Fruit fly (Drosophila melanogaster) whole organism, prepupa: ENCODE measurements around the gene CG14435.

ENCODE experiments used
- Blimp-1 ChIP-seq: fragments of 200-800 bp; sonication (Bioruptor generic); optimal IDR thresholded peaks from 3 replicates; lab custom pipeline; 2017; ENCODE audit warnings: missing biosample characterization, missing genetic modification characterization, mild to moderate bottlenecking, moderate library complexity, missing genetic modification reagents
- CG10631 ChIP-seq: fragments of 200-800 bp; sonication (Bioruptor generic); optimal IDR thresholded peaks from 2 replicates; lab custom pipeline; 2016; ENCODE audit warnings: missing biosample characterization, missing genetic modification characterization
- CG10669 ChIP-seq: fragments of 200-800 bp; sonication (Bioruptor generic); optimal IDR thresholded peaks from 3 replicates; lab custom pipeline; 2018; ENCODE audit warnings: missing biosample characterization, mild to moderate bottlenecking, missing genetic modification characterization, moderate library complexity
- CG11902 ChIP-seq: fragments of 200-800 bp; sonication (Bioruptor generic); optimal IDR thresholded peaks from 3 replicates; lab custom pipeline; 2016; ENCODE audit warnings: missing biosample characterization, missing genetic modification characterization
- CG1621 ChIP-seq: fragments of 200-800 bp; sonication (Bioruptor generic); optimal IDR thresholded peaks from 3 replicates; lab custom pipeline; 2018; ENCODE audit warnings: missing biosample characterization, mild to moderate bottlenecking, missing genetic modification characterization
- CG16779 ChIP-seq: fragments of 200-800 bp; sonication (Bioruptor generic); optimal IDR thresholded peaks from 3 replicates; lab custom pipeline; 2017; ENCODE audit warnings: missing biosample characterization, mild to moderate bottlenecking, missing genetic modification characterization
- CG3032 ChIP-seq: fragments of 200-800 bp; optimal IDR thresholded peaks from 2 replicates; lab custom pipeline; 2019; ENCODE audit warnings: missing biosample characterization, mild to moderate bottlenecking, missing genetic modification characterization, moderate library complexity
- CG31627 ChIP-seq: fragments of 200-800 bp; sonication (Bioruptor generic); optimal IDR thresholded peaks from 3 replicates; lab custom pipeline; 2016; ENCODE audit warnings: missing biosample characterization, missing genetic modification characterization
- CG34406 ChIP-seq: fragments of 200-800 bp; sonication (Bioruptor generic); optimal IDR thresholded peaks from 3 replicates; lab custom pipeline; 2016; ENCODE audit warnings: missing biosample characterization, missing genetic modification characterization
- CG4318 ChIP-seq: fragments of 200-800 bp; sonication (Bioruptor generic); optimal IDR thresholded peaks from 3 replicates; lab custom pipeline; 2017; ENCODE audit warnings: missing biosample characterization, mild to moderate bottlenecking, missing genetic modification characterization
- CG6163 ChIP-seq: fragments of 200-800 bp; sonication (Bioruptor generic); IDR thresholded peaks from 3 replicates; pipeline ENCODE4 v1.3.6; 2022; ENCODE audit warnings: missing biosample characterization, missing genetic modification characterization
- CG6276 ChIP-seq: fragments of 200-800 bp; sonication (Bioruptor generic); optimal IDR thresholded peaks from 2 replicates; lab custom pipeline; 2017; ENCODE audit warnings: missing biosample characterization, mild to moderate bottlenecking, missing genetic modification characterization
- CG6792 ChIP-seq: fragments of 200-800 bp; sonication (Bioruptor generic); optimal IDR thresholded peaks from 3 replicates; lab custom pipeline; 2016; ENCODE audit warnings: missing biosample characterization, missing genetic modification characterization
- CG6808 ChIP-seq: fragments of 200-800 bp; sonication (Bioruptor generic); optimal IDR thresholded peaks from 3 replicates; lab custom pipeline; 2017; ENCODE audit warnings: missing biosample characterization, missing genetic modification characterization, mild to moderate bottlenecking, moderate library complexity, missing genetic modification reagents
- CG7368 ChIP-seq: fragments of 200-800 bp; sonication (Bioruptor generic); optimal IDR thresholded peaks from 3 replicates; lab custom pipeline; 2016; ENCODE audit warnings: missing biosample characterization, missing genetic modification characterization
- CG8119 ChIP-seq: fragments of 200-800 bp; sonication (Bioruptor generic); IDR thresholded peaks from 3 replicates; pipeline ENCODE4 v1.3.6; 2022; ENCODE audit warnings: missing biosample characterization, missing genetic modification characterization
- CG8319 ChIP-seq: fragments of 200-800 bp; sonication (Bioruptor generic); optimal IDR thresholded peaks from 3 replicates; lab custom pipeline; 2016; ENCODE audit warnings: missing biosample characterization, missing genetic modification characterization
- CG9139 ChIP-seq: fragments of 200-800 bp; sonication (Bioruptor generic); optimal IDR thresholded peaks from 3 replicates; lab custom pipeline; 2017; ENCODE audit warnings: missing biosample characterization, mild to moderate bottlenecking, missing genetic modification characterization
- Eip78C ChIP-seq: fragments of 200-800 bp; sonication (Bioruptor generic); peaks from one replicate; lab custom pipeline; 2016; ENCODE audit warnings: missing biosample characterization, missing genetic modification characterization
- Eip93F ChIP-seq: fragments of 200-800 bp; sonication (Bioruptor generic); optimal IDR thresholded peaks from 2 replicates; lab custom pipeline; 2016; ENCODE audit warnings: missing biosample characterization, mild to moderate bottlenecking, missing genetic modification characterization
- Ets21C ChIP-seq: fragments of 200-800 bp; sonication (Bioruptor generic); optimal IDR thresholded peaks from 3 replicates; lab custom pipeline; 2016; ENCODE audit warnings: missing biosample characterization, missing genetic modification characterization
- Ets96B ChIP-seq: fragments of 200-800 bp; optimal IDR thresholded peaks from 2 replicates; lab custom pipeline; 2019; ENCODE audit warnings: missing biosample characterization, mild to moderate bottlenecking, missing genetic modification characterization, moderate library complexity
- Gug ChIP-seq: fragments of 200-800 bp; sonication (Bioruptor generic); IDR thresholded peaks from 2 replicates; pipeline ENCODE4 v1.3.6; 2022; ENCODE audit warnings: missing biosample characterization, missing genetic modification characterization
- Hr39 ChIP-seq: fragments of 200-800 bp; sonication (Bioruptor generic); optimal IDR thresholded peaks from 2 replicates; lab custom pipeline; 2016; ENCODE audit warnings: missing biosample characterization, missing genetic modification characterization
- Hr4 ChIP-seq: fragments of 200-800 bp; sonication (Bioruptor generic); optimal IDR thresholded peaks from 3 replicates; lab custom pipeline; 2016; ENCODE audit warnings: missing biosample characterization, missing genetic modification characterization
- Lpt ChIP-seq: fragments of 200-800 bp; sonication (Bioruptor generic); optimal IDR thresholded peaks from 3 replicates; lab custom pipeline; 2016; ENCODE audit warnings: missing biosample characterization, missing genetic modification characterization
- Met ChIP-seq: fragments of 200-800 bp; sonication (Bioruptor generic); optimal IDR thresholded peaks from 3 replicates; lab custom pipeline; 2016; ENCODE audit warnings: missing biosample characterization, missing genetic modification characterization
- Smox ChIP-seq: fragments of 200-800 bp; sonication (Bioruptor generic); optimal IDR thresholded peaks from 3 replicates; lab custom pipeline; 2016; ENCODE audit warnings: missing biosample characterization, missing genetic modification characterization
- Sox102F ChIP-seq: fragments of 200-800 bp; sonication (Bioruptor generic); optimal IDR thresholded peaks from 2 replicates; lab custom pipeline; 2016; ENCODE audit warnings: missing biosample characterization, mild to moderate bottlenecking, missing genetic modification characterization
- Sox14 ChIP-seq: fragments of 200-800 bp; sonication (Bioruptor generic); optimal IDR thresholded peaks from 3 replicates; lab custom pipeline; 2016; ENCODE audit warnings: missing biosample characterization, missing genetic modification characterization
- Sox15 ChIP-seq: fragments of 200-800 bp; sonication (Bioruptor generic); optimal IDR thresholded peaks from 3 replicates; lab custom pipeline; 2016; ENCODE audit warnings: missing biosample characterization, missing genetic modification characterization
- achi ChIP-seq: fragments of 200-800 bp; sonication (Bioruptor generic); optimal IDR thresholded peaks from 3 replicates; lab custom pipeline; 2016; ENCODE audit warnings: missing biosample characterization, missing genetic modification characterization
- cyc ChIP-seq: fragments of 200-800 bp; sonication (Bioruptor generic); optimal IDR thresholded peaks from 3 replicates; lab custom pipeline; 2016; ENCODE audit warnings: missing biosample characterization, missing genetic modification characterization
- dac ChIP-seq: fragments of 200-800 bp; sonication (Bioruptor generic); optimal IDR thresholded peaks from 2 replicates; lab custom pipeline; 2017; ENCODE audit warnings: missing biosample characterization, mild to moderate bottlenecking, missing genetic modification characterization
- dsx ChIP-seq: fragments of 200-800 bp; optimal IDR thresholded peaks from 3 replicates; lab custom pipeline; 2019; ENCODE audit warnings: missing biosample characterization, mild to moderate bottlenecking, missing genetic modification characterization, moderate library complexity; ENCODE audit not compliant: poor library complexity, severe bottlenecking
- eg ChIP-seq: fragments of 200-800 bp; sonication (Bioruptor generic); IDR thresholded peaks from 3 replicates; pipeline ENCODE4 v1.3.6; 2022; ENCODE audit warnings: missing biosample characterization, missing genetic modification characterization
- fd59A ChIP-seq: fragments of 200-800 bp; sonication (Bioruptor generic); optimal IDR thresholded peaks from 2 replicates; lab custom pipeline; 2017; ENCODE audit warnings: missing biosample characterization, mild to moderate bottlenecking, missing genetic modification characterization, missing genetic modification reagents
- fd85E ChIP-seq: fragments of 200-800 bp; sonication (Bioruptor generic); optimal IDR thresholded peaks from 3 replicates; lab custom pipeline; 2016; ENCODE audit warnings: missing biosample characterization, missing genetic modification characterization
- lz ChIP-seq: fragments of 200-800 bp; sonication (Bioruptor generic); optimal IDR thresholded peaks from 3 replicates; lab custom pipeline; 2016; ENCODE audit warnings: missing biosample characterization, missing genetic modification characterization
- net ChIP-seq: fragments of 200-800 bp; sonication (Bioruptor generic); optimal IDR thresholded peaks from 3 replicates; lab custom pipeline; 2016; ENCODE audit warnings: missing biosample characterization, missing genetic modification characterization
- salr ChIP-seq, 2 experiments: fragments of 200-800 bp; sonication (Bioruptor generic); optimal IDR thresholded peaks; 3 replicates each; lab custom pipeline; 2016 to 2018; ENCODE audit warnings: missing biosample characterization in 2 of 2, missing genetic modification characterization in 2 of 2, mild to moderate bottlenecking in 1 of 2
- spab ChIP-seq: fragments of 200-800 bp; sonication (Bioruptor generic); optimal IDR thresholded peaks from 2 replicates; lab custom pipeline; 2017; ENCODE audit warnings: missing biosample characterization, mild to moderate bottlenecking, missing genetic modification characterization, missing genetic modification reagents
- ss ChIP-seq, 2 experiments: fragments of 200-800 bp; sonication (Bioruptor generic); optimal IDR thresholded peaks; 2 replicates in 1 of 2; 3 replicates in 1 of 2; lab custom pipeline; 2017 to 2018; ENCODE audit warnings: mild to moderate bottlenecking in 2 of 2, missing biosample characterization in 2 of 2, missing genetic modification characterization in 2 of 2, moderate library complexity in 1 of 2
- topi ChIP-seq: fragments of 200-800 bp; sonication (Bioruptor generic); optimal IDR thresholded peaks from 3 replicates; lab custom pipeline; 2016; ENCODE audit warnings: missing biosample characterization, missing genetic modification characterization
- vri ChIP-seq: fragments of 200-800 bp; sonication (Bioruptor generic); optimal IDR thresholded peaks from 3 replicates; lab custom pipeline; 2016; ENCODE audit warnings: missing biosample characterization, mild to moderate bottlenecking, missing genetic modification characterization

The CG14435 gene

DNA sequence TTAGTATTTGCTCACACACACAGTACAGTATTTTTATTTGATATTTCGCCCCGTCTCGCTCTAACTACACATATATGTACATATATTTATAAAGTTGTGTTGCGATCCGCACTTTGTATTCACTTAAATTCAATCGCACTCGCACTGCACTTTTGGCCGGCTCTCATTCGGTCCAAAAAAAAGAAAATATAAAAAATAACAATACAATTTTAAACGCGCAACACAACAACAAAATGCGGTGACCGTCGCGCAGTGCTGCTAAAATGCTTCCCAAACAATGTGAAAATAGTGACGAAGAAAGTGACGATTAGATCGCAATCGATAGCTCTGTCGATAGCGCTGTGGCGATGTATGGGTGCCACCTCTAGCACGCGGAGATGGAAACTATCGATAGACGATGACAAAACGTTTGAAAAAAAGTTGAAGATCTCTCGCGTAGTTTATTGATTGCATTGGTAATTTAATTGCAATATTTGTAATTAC is 40.4 kb downstream of the CG14435 start, which contains the start of the genes C3G and pod1 (continued):
- TF ChIP-seq lz, result peak; percentile 28
- TF ChIP-seq CG16779 (tag; lab: Kevin White, UChicago), result no peak
- TF ChIP-seq cyc (GFP tag; lab: Kevin White, UChicago), result peak; percentile 31
- no peak for TF ChIP-seq ss (GFP tag; optimal IDR thresholded peaks at IDR 0.05; lab: Kevin White, UChicago)
- TF ChIP-seq Ets96B (tag; lab: Kevin White, UChicago), result no peak
- no peak for TF ChIP-seq achi (GFP tag; lab: Kevin White, UChicago)
- TF ChIP-seq CG1621 (tag; lab: Kevin White, UChicago), result no peak
- TF ChIP-seq Sox102F (GFP tag; lab: Kevin White, UChicago), result peak; percentile 56
- peak; percentile 71 for TF ChIP-seq Eip78C
- TF ChIP-seq CG6808 (GFP tag; lab: Kevin White, UChicago), result no peak
- TF ChIP-seq CG10669 (GFP tag; lab: Kevin White, UChicago), result no peak
- no peak for TF ChIP-seq eg
- no peak for TF ChIP-seq fd59A (GFP tag; lab: Kevin White, UChicago)
- peak; percentile 9 for TF ChIP-seq dsx
- no peak for TF ChIP-seq Ets21C (GFP tag; lab: Kevin White, UChicago)

DNA sequence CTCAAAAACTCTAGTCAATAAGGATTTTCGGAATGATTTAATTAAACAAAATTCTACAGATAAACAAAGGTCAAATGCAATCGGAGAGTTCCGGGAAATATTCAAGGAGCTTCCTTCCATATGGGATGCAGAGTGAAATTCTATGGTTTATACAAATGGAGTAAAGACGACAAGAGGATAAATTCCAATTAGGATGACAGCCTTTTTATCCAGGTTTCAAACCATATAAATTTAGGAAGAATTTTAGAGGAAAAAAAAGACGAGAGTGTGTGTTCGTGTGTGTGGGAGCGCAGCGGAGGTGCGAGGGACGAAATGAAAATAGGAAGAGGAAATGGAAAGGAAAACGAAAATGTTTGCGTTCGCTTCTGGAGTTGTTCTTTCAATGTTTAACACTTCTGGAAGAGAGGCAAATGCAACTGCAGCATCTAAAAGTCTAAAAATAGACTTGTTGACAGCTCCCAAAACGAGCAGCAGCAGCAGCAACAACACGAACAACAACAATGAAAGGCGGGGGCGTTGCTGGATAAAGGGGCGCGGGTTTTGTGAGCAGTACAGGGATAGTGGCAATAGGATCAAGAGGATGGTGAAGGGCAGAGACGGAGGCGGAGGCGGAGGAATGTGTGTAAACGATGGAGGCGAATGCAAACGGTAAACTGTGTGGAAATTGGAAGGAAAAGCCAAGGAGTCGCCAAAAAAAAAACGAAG is 41.2 kb downstream of the CG14435 start:
- TF ChIP-seq Eip78C (peak; percentile 39), CG6792 (GFP tag; lab: Kevin White, UChicago) (no peak), fd85E (GFP tag; lab: Kevin White, UChicago) (no peak), Eip93F (no peak)

dm6 chrX:6800726-6801296 is 42.9 kb downstream of the CG14435 start:
- TF ChIP-seq CG34406 (GFP tag; lab: Kevin White, UChicago) (no peak), Lpt (no peak), net (GFP tag; lab: Kevin White, UChicago) (peak; percentile 11), Blimp-1 (GFP tag; lab: Kevin White, UChicago) (no peak), Hr39 (GFP tag; lab: Kevin White, UChicago) (no peak), CG8319 (GFP tag; lab: Kevin White, UChicago) (no peak), Gug (no peak), cyc (GFP tag; lab: Kevin White, UChicago) (no peak), fd85E (GFP tag; lab: Kevin White, UChicago) (no peak), CG9139 (GFP tag; lab: Kevin White, UChicago) (no peak), topi (GFP tag; lab: Kevin White, UChicago) (no peak), CG10631 (GFP tag; lab: Kevin White, UChicago) (no peak), CG4318 (no peak), CG6163 (GFP tag; lab: Robert Waterston, UW) (no peak), CG16779 (tag; lab: Kevin White, UChicago) (no peak), Smox (GFP tag; lab: Kevin White, UChicago) (peak; percentile 8), Met (GFP tag; lab: Kevin White, UChicago) (peak; percentile 43), salr (GFP tag; optimal IDR thresholded peaks at IDR 0.05; lab: Kevin White, UChicago) (no peak), CG31627 (GFP tag; lab: Kevin White, UChicago) (no peak), achi (GFP tag; lab: Kevin White, UChicago) (peak; percentile 7), dsx (no peak), Sox102F (GFP tag; lab: Kevin White, UChicago) (no peak), Sox14 (GFP tag; lab: Kevin White, UChicago) (no peak), CG11902 (GFP tag; lab: Kevin White, UChicago) (no peak), eg (0 out of 3 replicates have a peak, but pooled peaks have one; percentile 22), CG1621 (tag; lab: Kevin White, UChicago) (no peak), Sox15 (no peak), dac (GFP tag; lab: Kevin White, UChicago) (no peak), CG8119 (GFP tag; lab: Robert Waterston, UW) (no peak), CG6276 (GFP tag; lab: Kevin White, UChicago) (no peak), vri (GFP tag; lab: Kevin White, UChicago) (no peak), ss (GFP tag; optimal IDR thresholded peaks at IDR 0.05; lab: Kevin White, UChicago) (no peak), Hr4 (peak; percentile 33), CG7368 (GFP tag; lab: Kevin White, UChicago) (no peak), CG3032 (tag; lab: Kevin White, UChicago) (no peak), spab (GFP tag; lab: Kevin White, UChicago) (no peak)
